1 fruit fly cellular context compared by ENCODE assay signal in the genomic region with DNA sequence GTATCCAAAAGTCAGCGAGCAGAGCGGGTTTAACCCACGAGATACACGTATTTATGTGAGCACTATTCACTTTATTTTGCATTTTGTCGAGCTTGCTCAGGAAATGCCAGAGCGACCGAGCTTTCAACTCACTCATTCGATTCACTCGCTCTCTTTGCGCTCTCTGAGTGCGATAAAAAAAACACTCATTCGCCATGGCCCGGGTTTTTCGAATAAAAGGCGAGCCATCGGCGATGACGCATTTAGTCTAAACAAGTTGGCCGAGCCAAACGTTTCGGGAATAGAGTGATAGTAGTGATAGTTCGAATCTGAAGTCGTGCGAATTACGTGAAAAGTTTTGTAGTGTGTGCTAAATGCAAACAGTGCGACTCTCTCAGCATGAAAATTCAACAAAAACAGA.
TF ChIP-seq lines count a peak whose summit lies in the region.

No protein-coding gene starts in this region.

TF ChIP-seq in whole organism, embryonic, 481 proteins besides CTCF, POLR2A, EP300 and RAD21 (continued from another document and continues in another):
- peak in 1 of 2 experiments; percentile 26 for TF ChIP-seq bsh (GFP tag; optimal IDR thresholded peaks at IDR 0.05; lab: Kevin White, UChicago)
- no peak for TF ChIP-seq Bdp1 (GFP tag; optimal IDR thresholded peaks at IDR 0.05; lab: Kevin White, UChicago)
- TF ChIP-seq Doc2 (GFP tag; IDR thresholded peaks at IDR 0.05; lab: Robert Waterston, UW) = no peak
- TF ChIP-seq CG31365 (tag; optimal IDR thresholded peaks at IDR 0.05; lab: Kevin White, UChicago) = peak; percentile 41
- TF ChIP-seq ERR (GFP tag; optimal IDR thresholded peaks at IDR 0.05; lab: Kevin White, UChicago) = peak; percentile 16
- TF ChIP-seq CkIIα-i1 (GFP tag; IDR thresholded peaks at IDR 0.05; lab: Robert Waterston, UW) = no peak
- TF ChIP-seq amos (GFP tag; IDR thresholded peaks at IDR 0.05; lab: Robert Waterston, UW; ENCODE audit: partially characterized antibody) = peak; percentile 64; the same call in 1 of the 2 replicates
- TF ChIP-seq Fer1 (GFP tag; optimal IDR thresholded peaks at IDR 0.05; lab: Kevin White, UChicago) = peak; percentile 60
- TF ChIP-seq Stat92E (GFP tag; optimal IDR thresholded peaks at IDR 0.05; lab: Kevin White, UChicago) = no peak
- TF ChIP-seq btn (GFP tag; optimal IDR thresholded peaks at IDR 0.05; lab: Kevin White, UChicago) = no peak
- TF ChIP-seq dan (GFP tag; IDR thresholded peaks at IDR 0.05; lab: Robert Waterston, UW) = no peak
- peak; percentile 63 for TF ChIP-seq CG13894 (tag; optimal IDR thresholded peaks at IDR 0.05; lab: Kevin White, UChicago)
- no peak for TF ChIP-seq toy (GFP tag; IDR thresholded peaks at IDR 0.05; lab: Robert Waterston, UW)
- TF ChIP-seq slou (GFP tag; optimal IDR thresholded peaks at IDR 0.05; lab: Kevin White, UChicago) = no peak
- peak; percentile 23 for TF ChIP-seq BtbVII (GFP tag; optimal IDR thresholded peaks at IDR 0.05; lab: Kevin White, UChicago)
- no peak for TF ChIP-seq NC2β (GFP tag; optimal IDR thresholded peaks at IDR 0.05; lab: Kevin White, UChicago)
- no peak for TF ChIP-seq grn (GFP tag; optimal IDR thresholded peaks at IDR 0.05; lab: Kevin White, UChicago)
- 0 out of 2 replicates have a peak, but pooled peaks have one; percentile 44 for TF ChIP-seq CG16779 (GFP tag; IDR thresholded peaks at IDR 0.05; lab: Robert Waterston, UW)
- TF ChIP-seq cg (GFP tag; optimal IDR thresholded peaks at IDR 0.05; lab: Kevin White, UChicago) = peak; percentile 42
- no peak for TF ChIP-seq Hr78 (GFP tag; optimal IDR thresholded peaks at IDR 0.05; lab: Kevin White, UChicago)
- TF ChIP-seq Sry-β (GFP tag; optimal IDR thresholded peaks at IDR 0.05; lab: Kevin White, UChicago) = no peak
- TF ChIP-seq cas (GFP tag; IDR thresholded peaks at IDR 0.05; lab: Robert Waterston, UW) = no peak
- TF ChIP-seq D19B (GFP tag; optimal IDR thresholded peaks at IDR 0.05; lab: Kevin White, UChicago) = no peak
- no peak for TF ChIP-seq jigr1 (GFP tag; IDR thresholded peaks at IDR 0.05; lab: Robert Waterston, UW)
- no peak for TF ChIP-seq C15 (GFP tag; IDR thresholded peaks at IDR 0.05; lab: Robert Waterston, UW)
- TF ChIP-seq Trl (optimal IDR thresholded peaks at IDR 0.05; lab: Kevin White, UChicago) = peak; percentile 80 to 95
- peak; percentile 20 for TF ChIP-seq Trl (GFP tag; optimal IDR thresholded peaks at IDR 0.05; lab: Kevin White, UChicago)
- peak; percentile 65 for TF ChIP-seq CG12769 (tag; optimal IDR thresholded peaks at IDR 0.05; lab: Kevin White, UChicago)
- TF ChIP-seq lola (GFP tag; optimal IDR thresholded peaks at IDR 0.05; lab: Kevin White, UChicago) = no peak
- TF ChIP-seq CG8944 (GFP tag; optimal IDR thresholded peaks at IDR 0.05; lab: Kevin White, UChicago) = no peak
- no peak for TF ChIP-seq CG4360 (GFP tag; IDR thresholded peaks at IDR 0.05; lab: Robert Waterston, UW)
- no peak for TF ChIP-seq Oaz (GFP tag; IDR thresholded peaks at IDR 0.05; lab: Robert Waterston, UW)
- TF ChIP-seq CG34224 (GFP tag; IDR thresholded peaks at IDR 0.05; lab: Robert Waterston, UW; ENCODE audit: partially characterized antibody) = peak; percentile 64
- TF ChIP-seq gce (GFP tag; IDR thresholded peaks at IDR 0.05; lab: Robert Waterston, UW) = 0 out of 3 replicates have a peak, but pooled peaks have one; percentile 48
- no peak for TF ChIP-seq MBD-R2 (GFP tag; IDR thresholded peaks at IDR 0.05; lab: Robert Waterston, UW)
- TF ChIP-seq odd (GFP tag; optimal IDR thresholded peaks at IDR 0.05; lab: Kevin White, UChicago) = no peak
- no peak for TF ChIP-seq CG4424 (GFP tag; optimal IDR thresholded peaks at IDR 0.05; lab: Kevin White, UChicago)
- TF ChIP-seq repo (GFP tag; optimal IDR thresholded peaks at IDR 0.05; lab: Kevin White, UChicago) = no peak
- TF ChIP-seq shn (GFP tag; optimal IDR thresholded peaks at IDR 0.05; lab: Kevin White, UChicago) = no peak
- no peak for TF ChIP-seq Xrp1 (GFP tag; IDR thresholded peaks at IDR 0.05; lab: Robert Waterston, UW)
- TF ChIP-seq CG9215 (GFP tag; IDR thresholded peaks at IDR 0.05; lab: Robert Waterston, UW) = no peak
- TF ChIP-seq Ssrp (tag; optimal IDR thresholded peaks at IDR 0.05; lab: Kevin White, UChicago) = no peak
- peak; percentile 94 for TF ChIP-seq Jarid2 (GFP tag; optimal IDR thresholded peaks at IDR 0.05; lab: Kevin White, UChicago)
- no peak for TF ChIP-seq kni (GFP tag; optimal IDR thresholded peaks at IDR 0.05; lab: Kevin White, UChicago)
- TF ChIP-seq CG7271 (tag; optimal IDR thresholded peaks at IDR 0.05; lab: Kevin White, UChicago) = no peak
- no peak for TF ChIP-seq Vsx1 (GFP tag; optimal IDR thresholded peaks at IDR 0.05; lab: Kevin White, UChicago)
- no peak for TF ChIP-seq CG14014 (GFP tag; IDR thresholded peaks at IDR 0.05; lab: Robert Waterston, UW)
- no peak for TF ChIP-seq CG11456 (GFP tag; IDR thresholded peaks at IDR 0.05; lab: Robert Waterston, UW)
- TF ChIP-seq CG6854 (GFP tag; optimal IDR thresholded peaks at IDR 0.05; lab: Kevin White, UChicago) = peak; percentile 20
- TF ChIP-seq dmrt11E (tag; optimal IDR thresholded peaks at IDR 0.05; lab: Kevin White, UChicago) = no peak
- no peak for TF ChIP-seq CG10565 (GFP tag; optimal IDR thresholded peaks at IDR 0.05; lab: Kevin White, UChicago)
- no peak for TF ChIP-seq CG1832 (GFP tag; optimal IDR thresholded peaks at IDR 0.05; lab: Kevin White, UChicago)
- TF ChIP-seq zen2 (GFP tag; IDR thresholded peaks at IDR 0.05; lab: Robert Waterston, UW; ENCODE audit: partially characterized antibody) = peak; percentile 51; the same call in 1 of the 3 replicates
- no peak for TF ChIP-seq nau (GFP tag; optimal IDR thresholded peaks at IDR 0.05; lab: Kevin White, UChicago)
- TF ChIP-seq CG7372 (GFP tag; IDR thresholded peaks at IDR 0.05; lab: Robert Waterston, UW) = no peak
- no peak for TF ChIP-seq Myb (GFP tag; optimal IDR thresholded peaks at IDR 0.05; lab: Kevin White, UChicago)
- no peak for TF ChIP-seq CG12236 (GFP tag; optimal IDR thresholded peaks at IDR 0.05; lab: Kevin White, UChicago)
- no peak for TF ChIP-seq CG2129 (GFP tag; IDR thresholded peaks at IDR 0.05; lab: Robert Waterston, UW; ENCODE audit: partially characterized antibody)
- no peak for TF ChIP-seq Sry-δ (GFP tag; optimal IDR thresholded peaks at IDR 0.05; lab: Kevin White, UChicago)
- no peak for TF ChIP-seq CG10979 (tag; optimal IDR thresholded peaks at IDR 0.05; lab: Kevin White, UChicago)
- TF ChIP-seq ATbp (GFP tag; optimal IDR thresholded peaks at IDR 0.05; lab: Kevin White, UChicago) = no peak
- TF ChIP-seq Ets97D (GFP tag; optimal IDR thresholded peaks at IDR 0.05; lab: Kevin White, UChicago) = no peak
- TF ChIP-seq tap (tag; optimal IDR thresholded peaks at IDR 0.05; lab: Kevin White, UChicago) = peak; percentile 22
- no peak for TF ChIP-seq CG6791 (GFP tag; IDR thresholded peaks at IDR 0.05; lab: Robert Waterston, UW; ENCODE audit: partially characterized antibody)
- TF ChIP-seq ato (GFP tag; IDR thresholded peaks at IDR 0.05; lab: Robert Waterston, UW; ENCODE audit: partially characterized antibody) = peak; percentile 56; the same call in 1 of the 2 replicates
- peak; percentile 25 for TF ChIP-seq CG11504 (tag; optimal IDR thresholded peaks at IDR 0.05; lab: Kevin White, UChicago)
- TF ChIP-seq chif (GFP tag; optimal IDR thresholded peaks at IDR 0.05; lab: Kevin White, UChicago) = no peak
- no peak for TF ChIP-seq maf-S (GFP tag; optimal IDR thresholded peaks at IDR 0.05; lab: Kevin White, UChicago)
- no peak for TF ChIP-seq Bteb2 (GFP tag; optimal IDR thresholded peaks at IDR 0.05; lab: Kevin White, UChicago)
- TF ChIP-seq CG17359 (tag; optimal IDR thresholded peaks at IDR 0.05; lab: Kevin White, UChicago) = peak; percentile 8
- TF ChIP-seq sc (optimal IDR thresholded peaks at IDR 0.05; lab: Kevin White, UChicago) = no peak
- TF ChIP-seq sc (GFP tag; optimal IDR thresholded peaks at IDR 0.05; lab: Kevin White, UChicago) = no peak
- TF ChIP-seq dpn (GFP tag; optimal IDR thresholded peaks at IDR 0.05; lab: Kevin White, UChicago) = peak in 1 of 2 experiments; percentile 26
- TF ChIP-seq Dp (GFP tag; optimal IDR thresholded peaks at IDR 0.05; lab: Kevin White, UChicago) = no peak
- peak; percentile 96; the same call in 3 of the 4 replicates for TF ChIP-seq chinmo (GFP tag; IDR thresholded peaks at IDR 0.05; lab: Robert Waterston, UW; ENCODE audit: partially characterized antibody)
- TF ChIP-seq twi (tag; optimal IDR thresholded peaks at IDR 0.05; lab: Kevin White, UChicago) = no peak
- no peak for TF ChIP-seq fu2 (GFP tag; optimal IDR thresholded peaks at IDR 0.05; lab: Kevin White, UChicago)
- no peak for TF ChIP-seq CG10321 (GFP tag; IDR thresholded peaks at IDR 0.05; lab: Robert Waterston, UW)
- no peak for TF ChIP-seq slbo (GFP tag; IDR thresholded peaks at IDR 0.05; lab: Robert Waterston, UW)
- TF ChIP-seq CG2889 (GFP tag; IDR thresholded peaks at IDR 0.05; lab: Robert Waterston, UW) = no peak
- TF ChIP-seq CG9609 (GFP tag; optimal IDR thresholded peaks at IDR 0.05; lab: Kevin White, UChicago) = no peak
- 0 out of 3 replicates have a peak, but pooled peaks have one; percentile 37 for TF ChIP-seq CG7963 (GFP tag; IDR thresholded peaks at IDR 0.05; lab: Robert Waterston, UW; ENCODE audit: partially characterized antibody)
- TF ChIP-seq hkb (optimal IDR thresholded peaks at IDR 0.05; lab: Kevin White, UChicago) = no peak
- TF ChIP-seq hkb (GFP tag; IDR thresholded peaks at IDR 0.05; lab: Robert Waterston, UW) = peak; percentile 49
- no peak for TF ChIP-seq Ada2b (GFP tag; IDR thresholded peaks at IDR 0.05; lab: Robert Waterston, UW)
- peak; percentile 63 for TF ChIP-seq CG13287 (GFP tag; IDR thresholded peaks at IDR 0.05; lab: Robert Waterston, UW; ENCODE audit: partially characterized antibody)
- no peak; the same call in 1 of the 2 replicates for TF ChIP-seq CG5953 (GFP tag; IDR thresholded peaks at IDR 0.05; lab: Robert Waterston, UW)
- no peak for TF ChIP-seq eve (GFP tag; optimal IDR thresholded peaks at IDR 0.05; lab: Kevin White, UChicago)
- TF ChIP-seq tup (GFP tag; optimal IDR thresholded peaks at IDR 0.05; lab: Kevin White, UChicago) = no peak
- TF ChIP-seq CG4617 (GFP tag; optimal IDR thresholded peaks at IDR 0.05; lab: Kevin White, UChicago; ENCODE audit: borderline replicate concordance) = no peak
- no peak for TF ChIP-seq CG12155 (GFP tag; optimal IDR thresholded peaks at IDR 0.05; lab: Kevin White, UChicago)
- no peak for TF ChIP-seq da (GFP tag; optimal IDR thresholded peaks at IDR 0.05; lab: Kevin White, UChicago)
- no peak for TF ChIP-seq Hr3 (GFP tag; optimal IDR thresholded peaks at IDR 0.05; lab: Kevin White, UChicago)
- no peak for TF ChIP-seq Dip3 (GFP tag; optimal IDR thresholded peaks at IDR 0.05; lab: Kevin White, UChicago)
- TF ChIP-seq zfh1 (GFP tag; IDR thresholded peaks at IDR 0.05; lab: Robert Waterston, UW) = no peak
- TF ChIP-seq Deaf1 (tag; optimal IDR thresholded peaks at IDR 0.05; lab: Kevin White, UChicago) = peak; percentile 74
- no peak for TF ChIP-seq al (GFP tag; IDR thresholded peaks at IDR 0.05; lab: Robert Waterston, UW)
- peak; percentile 50 for TF ChIP-seq CG13296 (GFP tag; optimal IDR thresholded peaks at IDR 0.05; lab: Kevin White, UChicago)
- TF ChIP-seq klu (GFP tag; IDR thresholded peaks at IDR 0.05; lab: Robert Waterston, UW) = no peak
- TF ChIP-seq CG32772 (GFP tag; IDR thresholded peaks at IDR 0.05; lab: Robert Waterston, UW) = no peak
- peak; percentile 64 for TF ChIP-seq Med (GFP tag; lab: Kevin White, UChicago)
- no peak for TF ChIP-seq usp (GFP tag; optimal IDR thresholded peaks at IDR 0.05; lab: Kevin White, UChicago)
- TF ChIP-seq CG6765 (GFP tag; optimal IDR thresholded peaks at IDR 0.05; lab: Kevin White, UChicago) = peak; percentile 44
- TF ChIP-seq trh (GFP tag; optimal IDR thresholded peaks at IDR 0.05; lab: Kevin White, UChicago) = no peak
- TF ChIP-seq run (tag; optimal IDR thresholded peaks at IDR 0.05; lab: Kevin White, UChicago) = peak; percentile 16
- no peak for TF ChIP-seq Lhr (GFP tag; optimal IDR thresholded peaks at IDR 0.05; lab: Kevin White, UChicago)
- TF ChIP-seq sd (tag; optimal IDR thresholded peaks at IDR 0.05; lab: Kevin White, UChicago) = peak; percentile 30
- no peak for TF ChIP-seq luna (GFP tag; optimal IDR thresholded peaks at IDR 0.05; lab: Kevin White, UChicago)
- no peak for TF ChIP-seq mam (GFP tag; optimal IDR thresholded peaks at IDR 0.05; lab: Kevin White, UChicago)
- TF ChIP-seq CrebB (tag; optimal IDR thresholded peaks at IDR 0.05; lab: Kevin White, UChicago) = peak; percentile 47
- TF ChIP-seq nmo (GFP tag; optimal IDR thresholded peaks at IDR 0.05; lab: Kevin White, UChicago) = no peak
- TF ChIP-seq Rx (GFP tag; IDR thresholded peaks at IDR 0.05; lab: Robert Waterston, UW) = no peak
- TF ChIP-seq lbe (GFP tag; optimal IDR thresholded peaks at IDR 0.05; lab: Kevin White, UChicago) = peak; percentile 40
- TF ChIP-seq slp2 (GFP tag; optimal IDR thresholded peaks at IDR 0.05; lab: Kevin White, UChicago) = no peak
- TF ChIP-seq CG12391 (tag; optimal IDR thresholded peaks at IDR 0.05; lab: Kevin White, UChicago) = no peak
- TF ChIP-seq dati (GFP tag; IDR thresholded peaks at IDR 0.05; lab: Robert Waterston, UW) = no peak
- TF ChIP-seq tna (GFP tag; IDR thresholded peaks at IDR 0.05; lab: Robert Waterston, UW; ENCODE audit: partially characterized antibody) = peak; percentile 56; the same call in 1 of the 2 replicates
- no peak for TF ChIP-seq CG9932 (GFP tag; IDR thresholded peaks at IDR 0.05; lab: Robert Waterston, UW)
- no peak for TF ChIP-seq fd102C (GFP tag; optimal IDR thresholded peaks at IDR 0.05; lab: Kevin White, UChicago)
- TF ChIP-seq Abd-B (GFP tag; optimal IDR thresholded peaks at IDR 0.05; lab: Kevin White, UChicago) = no peak
- no peak for TF ChIP-seq pb (GFP tag; optimal IDR thresholded peaks at IDR 0.05; lab: Kevin White, UChicago)
- TF ChIP-seq ewg (GFP tag; optimal IDR thresholded peaks at IDR 0.05; lab: Kevin White, UChicago) = no peak
- no peak for TF ChIP-seq Chrac-16 (GFP tag; optimal IDR thresholded peaks at IDR 0.05; lab: Kevin White, UChicago)
- peak; percentile 22 for TF ChIP-seq CG10543 (GFP tag; optimal IDR thresholded peaks at IDR 0.05; lab: Kevin White, UChicago)
- TF ChIP-seq CG32532 (GFP tag; IDR thresholded peaks at IDR 0.05; lab: Robert Waterston, UW) = peak; percentile 57; the same call in 1 of the 2 replicates
- TF ChIP-seq sens (GFP tag; lab: Kevin White, UChicago) = peak; percentile 42
- no peak for TF ChIP-seq CG4820 (GFP tag; optimal IDR thresholded peaks at IDR 0.05; lab: Kevin White, UChicago)
- no peak for TF ChIP-seq CG13424 (tag; optimal IDR thresholded peaks at IDR 0.05; lab: Kevin White, UChicago)
- no peak for TF ChIP-seq CG4707 (GFP tag; optimal IDR thresholded peaks at IDR 0.05; lab: Kevin White, UChicago)
- no peak for TF ChIP-seq CG13123 (GFP tag; optimal IDR thresholded peaks at IDR 0.05; lab: Kevin White, UChicago)
